Worm (Caenorhabditis elegans): ENCODE data around the gene Y80D3A.8.

Gene Y80D3A.8

ce11 chrV:18990958-18991357 lies 50.5 kb downstream of the Y80D3A.8 start:
- TF ChIP-seq ceh-6 (GFP tag; optimal IDR thresholded peaks at IDR 0.05) (no peak), pros-1 (tag; optimal IDR thresholded peaks at IDR 0.05) (no peak), lin-11 (tag; optimal IDR thresholded peaks at IDR 0.05) (no peak), dve-1 (tag; optimal IDR thresholded peaks at IDR 0.05) (no peak), pag-3 (tag; optimal IDR thresholded peaks at IDR 0.05; ENCODE audit: borderline replicate concordance) (no peak), unc-86 (tag; optimal IDR thresholded peaks at IDR 0.05) (no peak), rnt-1 (tag; optimal IDR thresholded peaks at IDR 0.05) (no peak), ttx-3 (tag; optimal IDR thresholded peaks at IDR 0.05) (no peak)

ce11 chrV:18993017-18993416 lies 52.6 kb downstream of the Y80D3A.8 start:
- TF ChIP-seq nhr-11 (tag; optimal IDR thresholded peaks at IDR 0.05): no peak
- TF ChIP-seq C08G9.2 (tag; optimal IDR thresholded peaks at IDR 0.05): no peak
- no peak for TF ChIP-seq unc-55 (GFP tag; optimal IDR thresholded peaks at IDR 0.05)
- no peak for TF ChIP-seq sox-2 (GFP tag; IDR thresholded peaks at IDR 0.05)
- TF ChIP-seq tbx-7 (tag; optimal IDR thresholded peaks at IDR 0.05): no peak
- no peak for TF ChIP-seq C38D4.7 (GFP tag; optimal IDR thresholded peaks at IDR 0.05)
- TF ChIP-seq hlh-13 (GFP tag; optimal IDR thresholded peaks at IDR 0.05): no peak
- no peak for TF ChIP-seq eyg-1 (tag; optimal IDR thresholded peaks at IDR 0.05)
- TF ChIP-seq gmeb-2 (tag; optimal IDR thresholded peaks at IDR 0.05): no peak
- TF ChIP-seq ceh-19 (GFP tag; optimal IDR thresholded peaks at IDR 0.05): no peak
- no peak for TF ChIP-seq ahr-1 (tag; optimal IDR thresholded peaks at IDR 0.05)
- TF ChIP-seq zip-5 (tag; optimal IDR thresholded peaks at IDR 0.05): no peak
- no peak for TF ChIP-seq che-1 (tag; optimal IDR thresholded peaks at IDR 0.05)
- no peak for TF ChIP-seq pqm-1 (tag; optimal IDR thresholded peaks at IDR 0.05)
- no peak for TF ChIP-seq sdc-2 (tag; optimal IDR thresholded peaks at IDR 0.05)
- no peak for TF ChIP-seq T23F11.4 (GFP tag; optimal IDR thresholded peaks at IDR 0.05)
- no peak for TF ChIP-seq ceh-48 (tag; optimal IDR thresholded peaks at IDR 0.05)
- no peak for TF ChIP-seq hlh-6 (tag; optimal IDR thresholded peaks at IDR 0.05)

ce11 chrV:18993535-18993990 lies 53.1 kb downstream of the Y80D3A.8 start, which contains the start of gene gtf-2F2:
Gene gtf-2F2, plus strand, starts transcription at chrV:18993940.
- TF ChIP-seq sdc-2 (tag; optimal IDR thresholded peaks at IDR 0.05) (no peak), ceh-48 (tag; optimal IDR thresholded peaks at IDR 0.05) (peak; percentile 74)
